Fruit fly (Drosophila melanogaster): ENCODE data around the gene dac.

- peak; percentile 37 for TF ChIP-seq nerfin-1 (tag; optimal IDR thresholded peaks at IDR 0.05)
- peak; percentile 38 for TF ChIP-seq CG18764 (GFP tag; optimal IDR thresholded peaks at IDR 0.05)
- no peak for TF ChIP-seq dan (GFP tag; IDR thresholded peaks at IDR 0.05)
- no peak; the same call in 1 of the 2 replicates for TF ChIP-seq onecut (GFP tag; IDR thresholded peaks at IDR 0.05)
- no peak for TF ChIP-seq cwo (GFP tag; optimal IDR thresholded peaks at IDR 0.05)
- TF ChIP-seq CG10431 (GFP tag; optimal IDR thresholded peaks at IDR 0.05), result no peak
- no peak for TF ChIP-seq CG5245 (GFP tag; optimal IDR thresholded peaks at IDR 0.05)
Observed at dm6 chr2L:16486001-16486793, 399 bp upstream of the dac start.

All from whole organism, embryonic.